Worm (Caenorhabditis elegans) whole organism, L1 larva: ENCODE measurements around the gene flp-23.

Source experiments
- ceh-8 ChIP-seq: fragments of 200-800 bp; sonication (Bioruptor generic); optimal IDR thresholded peaks from 2 replicates; lab custom pipeline; 2018; ENCODE audit warnings: mild to moderate bottlenecking, missing genetic modification characterization, moderate library complexity, missing compliant biosample characterization
- fkh-10 ChIP-seq: sonication (generic microtip); optimal IDR thresholded peaks from 2 replicates; lab custom pipeline; 2017; ENCODE audit warnings: missing biosample characterization, missing genetic modification reagents, missing genetic modification characterization
- irx-1 ChIP-seq: sonication (generic microtip); optimal IDR thresholded peaks from 2 replicates; lab custom pipeline; 2016; ENCODE audit warnings: missing genetic modification characterization, missing compliant biosample characterization
- isw-1 ChIP-seq: fragments of 200-800 bp; sonication (Bioruptor generic); IDR thresholded peaks from 2 replicates; pipeline ENCODE4 v1.3.6; 2022; ENCODE audit warnings: missing genetic modification characterization, missing compliant biosample characterization
- lsy-2 ChIP-seq, 2 experiments: fragments of 150-350 bp; optimal IDR thresholded peaks; 2 replicates each; lab custom pipeline; 2014; ENCODE audit warnings: missing biosample characterization in 2 of 2, missing genetic modification characterization in 2 of 2
- mep-1 ChIP-seq: fragments of 150-350 bp; optimal IDR thresholded peaks from 2 replicates; lab custom pipeline; 2014; ENCODE audit warnings: missing biosample characterization, missing genetic modification characterization
- nhr-12 ChIP-seq: sonication (generic microtip); optimal IDR thresholded peaks from 2 replicates; lab custom pipeline; 2017; ENCODE audit warnings: missing biosample characterization, missing genetic modification characterization
- nhr-19 ChIP-seq: fragments of 200-800 bp; sonication (Bioruptor generic); conservative IDR thresholded peaks from 2 replicates; pipeline ENCODE4 v1.3.6; 2022; ENCODE audit warnings: missing genetic modification characterization, missing compliant biosample characterization
- nhr-28 ChIP-seq: fragments of 150-350 bp; optimal IDR thresholded peaks from 2 replicates; lab custom pipeline; 2014; ENCODE audit warnings: missing biosample characterization, missing genetic modification characterization
- nhr-47 ChIP-seq: sonication (generic microtip); optimal IDR thresholded peaks from 2 replicates; lab custom pipeline; 2016; ENCODE audit warnings: mild to moderate bottlenecking, missing genetic modification characterization, moderate library complexity, missing compliant biosample characterization
- nhr-76 ChIP-seq: sonication (generic microtip); optimal IDR thresholded peaks from 2 replicates; lab custom pipeline; 2017; ENCODE audit warnings: missing biosample characterization, missing genetic modification characterization
- ztf-4 ChIP-seq: fragments of 150-350 bp; optimal IDR thresholded peaks from 2 replicates; lab custom pipeline; 2014; ENCODE audit warnings: missing biosample characterization, missing genetic modification characterization

DNA sequence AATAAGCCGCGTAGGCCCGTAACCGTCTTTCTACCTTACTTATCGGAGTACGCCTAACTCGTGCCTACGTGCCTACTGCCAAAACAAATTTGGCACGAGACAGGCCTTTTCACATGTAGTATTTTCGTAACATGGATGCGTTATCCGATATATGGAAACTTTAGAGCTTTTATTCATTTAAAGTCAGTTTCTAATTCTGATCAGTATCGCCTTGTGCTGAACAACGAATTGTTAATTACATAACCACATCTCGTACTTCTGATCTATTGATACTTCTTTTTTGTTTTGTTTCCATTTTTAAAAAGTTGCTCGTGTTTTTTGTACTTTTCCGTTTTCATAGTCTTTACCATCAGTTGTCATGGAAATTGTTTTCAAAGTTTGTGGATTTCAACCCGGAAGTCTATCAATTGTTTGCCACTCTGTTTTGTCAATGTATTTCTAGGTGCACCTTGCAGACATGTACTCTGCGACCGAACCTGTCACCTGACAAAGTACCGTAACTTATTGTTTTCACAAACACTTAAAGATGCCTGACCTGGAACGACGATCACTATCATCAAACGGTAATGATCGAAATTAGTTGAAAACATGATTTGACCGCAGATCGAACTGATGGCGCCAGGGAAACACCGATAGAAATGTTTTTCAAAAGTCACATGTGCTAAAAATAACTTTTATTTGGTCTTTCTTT lies 7.3 kb downstream of the flp-23 start:
- TF ChIP-seq nhr-12 (tag; lab: Kevin White, UChicago): no peak
- no peak for TF ChIP-seq mep-1
- TF ChIP-seq ztf-4 (tag; lab: Kevin White, UChicago): no peak
- TF ChIP-seq isw-1 (GFP tag; lab: Robert Waterston, UW): no peak
- no peak for TF ChIP-seq nhr-19 (GFP tag; lab: Robert Waterston, UW)
- TF ChIP-seq lsy-2 (tag; optimal IDR thresholded peaks at IDR 0.05; lab: Kevin White, UChicago): no peak
- no peak for TF ChIP-seq nhr-76 (tag; lab: Kevin White, UChicago)
- TF ChIP-seq nhr-47 (tag; lab: Kevin White, UChicago): no peak
- no peak for TF ChIP-seq nhr-28
- TF ChIP-seq ceh-8 (GFP tag; lab: Kevin White, UChicago): no peak
- TF ChIP-seq irx-1 (tag; lab: Kevin White, UChicago): no peak
- TF ChIP-seq fkh-10: no peak
